Fruit fly (Drosophila melanogaster) whole organism, embryonic: Measurements from ENCODE around the gene CG7601.
A peak's percentile ranks its signal among the peaks of the same experiment; 100 is the strongest.

ENCODE experiments used
- Ada2b ChIP-seq: fragments of 200-800 bp; sonication (Bioruptor generic); IDR thresholded peaks from 2 replicates; pipeline ENCODE4 v1.3.6; 2022; ENCODE audit warnings: missing biosample characterization, missing genetic modification characterization
- Atf3 ChIP-seq: fragments of 200-800 bp; sonication (Bioruptor generic); optimal IDR thresholded peaks from 3 replicates; lab custom pipeline; 2016; ENCODE audit warnings: missing biosample characterization, missing genetic modification characterization
- CG10267 ChIP-seq: fragments of 200-800 bp; sonication (Bioruptor generic); optimal IDR thresholded peaks from 2 replicates; lab custom pipeline; 2018; ENCODE audit warnings: missing biosample characterization, mild to moderate bottlenecking, missing genetic modification characterization, moderate library complexity
- CG10462 ChIP-seq: fragments of 200-800 bp; sonication (Bioruptor generic); optimal IDR thresholded peaks from 2 replicates; lab custom pipeline; 2016; ENCODE audit warnings: missing biosample characterization, missing genetic modification characterization
- CG10979 ChIP-seq: fragments of 200-800 bp; sonication (Bioruptor generic); optimal IDR thresholded peaks from 2 replicates; lab custom pipeline; 2018; ENCODE audit warnings: missing biosample characterization, mild to moderate bottlenecking, missing genetic modification characterization, moderate library complexity
- CG12659 ChIP-seq: fragments of 200-800 bp; sonication (Bioruptor generic); optimal IDR thresholded peaks from 3 replicates; lab custom pipeline; 2017; ENCODE audit warnings: mild to moderate bottlenecking, missing biosample characterization, missing genetic modification reagents, missing genetic modification characterization
- CG15696 ChIP-seq: fragments of 200-800 bp; sonication (Bioruptor generic); optimal IDR thresholded peaks from 2 replicates; lab custom pipeline; 2019; ENCODE audit warnings: missing biosample characterization, mild to moderate bottlenecking, missing genetic modification characterization, moderate library complexity
- CG1602 ChIP-seq: fragments of 200-800 bp; sonication (Bioruptor generic); optimal IDR thresholded peaks from 3 replicates; lab custom pipeline; 2016; ENCODE audit warnings: missing biosample characterization, missing genetic modification characterization
- CG1603 ChIP-seq: fragments of 200-800 bp; sonication (Bioruptor generic); optimal IDR thresholded peaks from 2 replicates; lab custom pipeline; 2019; ENCODE audit warnings: missing biosample characterization, mild to moderate bottlenecking, missing genetic modification characterization, moderate library complexity
- CG16813 ChIP-seq: fragments of 200-800 bp; sonication (Bioruptor generic); IDR thresholded peaks from 3 replicates; pipeline ENCODE4 v1.3.6; 2022; ENCODE audit warnings: missing biosample characterization, missing genetic modification characterization; ENCODE audit not compliant: partially characterized antibody
- CG17361 ChIP-seq: fragments of 200-800 bp; sonication (Bioruptor generic); IDR thresholded peaks from 3 replicates; pipeline ENCODE4 v1.3.6; 2022; ENCODE audit warnings: missing biosample characterization, missing genetic modification characterization
- CG18262 ChIP-seq: fragments of 200-800 bp; optimal IDR thresholded peaks from 3 replicates; lab custom pipeline; 2019; ENCODE audit warnings: missing biosample characterization, mild to moderate bottlenecking, missing genetic modification characterization, moderate library complexity
- CG34422 ChIP-seq: fragments of 200-800 bp; sonication (Bioruptor generic); IDR thresholded peaks from 3 replicates; pipeline ENCODE4 v1.3.6; 2022; ENCODE audit warnings: missing biosample characterization, missing genetic modification characterization
- CG4360 ChIP-seq: fragments of 200-800 bp; sonication (Bioruptor generic); IDR thresholded peaks from 2 replicates; pipeline ENCODE4 v1.3.6; 2022; ENCODE audit warnings: missing biosample characterization, missing genetic modification characterization
- CG4404 ChIP-seq: fragments of 200-800 bp; sonication (Bioruptor generic); IDR thresholded peaks from 2 replicates; pipeline ENCODE4 v1.3.6; 2022; ENCODE audit warnings: missing biosample characterization, missing genetic modification characterization
- CG4617 ChIP-seq: fragments of 200-800 bp; sonication (Bioruptor generic); optimal IDR thresholded peaks from 3 replicates; lab custom pipeline; 2016; ENCODE audit warnings: missing biosample characterization, missing genetic modification characterization, borderline replicate concordance
- CG6272 ChIP-seq: fragments of 200-800 bp; sonication (Bioruptor generic); IDR thresholded peaks from 2 replicates; pipeline ENCODE4 v1.3.6; 2022; ENCODE audit warnings: missing biosample characterization, missing genetic modification characterization
- CG6689 ChIP-seq: fragments of 200-800 bp; sonication (Bioruptor generic); IDR thresholded peaks from 2 replicates; pipeline ENCODE4 v1.3.6; 2022; ENCODE audit warnings: missing biosample characterization, missing genetic modification characterization
- CG7357 ChIP-seq: fragments of 200-800 bp; sonication (Bioruptor generic); IDR thresholded peaks from 3 replicates; pipeline ENCODE4 v1.3.6; 2022; ENCODE audit warnings: missing biosample characterization, missing genetic modification characterization
- CG7745 ChIP-seq: fragments of 200-800 bp; sonication (Bioruptor generic); optimal IDR thresholded peaks from 2 replicates; lab custom pipeline; 2018; ENCODE audit warnings: missing biosample characterization, mild to moderate bottlenecking, missing genetic modification characterization, moderate library complexity
- CG7987 ChIP-seq: fragments of 200-800 bp; sonication (Bioruptor generic); optimal IDR thresholded peaks from 2 replicates; lab custom pipeline; 2018; ENCODE audit warnings: missing biosample characterization, mild to moderate bottlenecking, missing genetic modification characterization, moderate library complexity
- CG8944 ChIP-seq: fragments of 200-800 bp; sonication (Bioruptor generic); optimal IDR thresholded peaks from 3 replicates; lab custom pipeline; 2016; ENCODE audit warnings: missing biosample characterization, missing genetic modification characterization
- CG9437 ChIP-seq: fragments of 200-800 bp; sonication (Bioruptor generic); optimal IDR thresholded peaks from 2 replicates; lab custom pipeline; 2018; ENCODE audit warnings: missing biosample characterization, mild to moderate bottlenecking, missing genetic modification characterization
- CG9727 ChIP-seq: fragments of 200-800 bp; sonication (Bioruptor generic); optimal IDR thresholded peaks from 3 replicates; lab custom pipeline; 2017; ENCODE audit warnings: missing biosample characterization, mild to moderate bottlenecking, missing genetic modification characterization
- CoRest ChIP-seq: fragments of 200-800 bp; sonication (Bioruptor generic); optimal IDR thresholded peaks from 3 replicates; lab custom pipeline; 2018; ENCODE audit warnings: missing biosample characterization, mild to moderate bottlenecking, missing genetic modification characterization, moderate library complexity
- Dek ChIP-seq: fragments of 200-800 bp; sonication (Bioruptor generic); optimal IDR thresholded peaks from 3 replicates; lab custom pipeline; 2019; ENCODE audit warnings: missing biosample characterization, mild to moderate bottlenecking, missing genetic modification characterization, moderate library complexity
- HHEX ChIP-seq: fragments of 200-800 bp; sonication (Bioruptor generic); optimal IDR thresholded peaks from 3 replicates; lab custom pipeline; 2017; ENCODE audit warnings: missing biosample characterization, mild to moderate bottlenecking, missing genetic modification characterization, missing genetic modification reagents
- Meics ChIP-seq: fragments of 200-800 bp; sonication (Bioruptor generic); optimal IDR thresholded peaks from 2 replicates; lab custom pipeline; 2017; ENCODE audit warnings: missing biosample characterization, mild to moderate bottlenecking, missing genetic modification characterization
- Ssrp ChIP-seq: fragments of 200-800 bp; sonication (Bioruptor generic); optimal IDR thresholded peaks from 2 replicates; lab custom pipeline; 2018; ENCODE audit warnings: missing biosample characterization, mild to moderate bottlenecking, missing genetic modification characterization, moderate library complexity
- Xrp1 ChIP-seq: fragments of 200-800 bp; sonication (Bioruptor generic); IDR thresholded peaks from 2 replicates; pipeline ENCODE4 v1.3.6; 2022; ENCODE audit warnings: missing biosample characterization, missing genetic modification characterization
- abd-A ChIP-seq: fragments of 200-800 bp; sonication (Bioruptor generic); optimal IDR thresholded peaks from 3 replicates; lab custom pipeline; 2019; ENCODE audit warnings: missing biosample characterization, mild to moderate bottlenecking, missing genetic modification characterization, moderate library complexity
- ac ChIP-seq: fragments of 200-800 bp; sonication (Bioruptor generic); optimal IDR thresholded peaks from 3 replicates; lab custom pipeline; 2017; ENCODE audit warnings: missing biosample characterization, mild to moderate bottlenecking, missing genetic modification characterization
- ci ChIP-seq: fragments of 200-800 bp; sonication (Bioruptor generic); IDR thresholded peaks from 3 replicates; pipeline ENCODE4 v1.3.6; 2022; ENCODE audit warnings: missing biosample characterization, missing genetic modification characterization
- da ChIP-seq: fragments of 200-800 bp; sonication (Bioruptor generic); optimal IDR thresholded peaks from 2 replicates; lab custom pipeline; 2016; ENCODE audit warnings: missing biosample characterization, missing genetic modification characterization
- ems ChIP-seq: fragments of 200-800 bp; sonication (Bioruptor generic); optimal IDR thresholded peaks from 3 replicates; lab custom pipeline; 2016; ENCODE audit warnings: missing biosample characterization, missing genetic modification characterization
- eve ChIP-seq, 2 experiments: fragments of >200 bp; optimal IDR thresholded peaks; 2 replicates each; lab custom pipeline; 2017; ENCODE audit warnings: missing biosample characterization in 2 of 2, missing genetic modification characterization in 2 of 2
- gsb-n ChIP-seq: fragments of 200-800 bp; sonication (Bioruptor generic); optimal IDR thresholded peaks from 3 replicates; lab custom pipeline; 2018; ENCODE audit warnings: missing biosample characterization, mild to moderate bottlenecking, missing genetic modification characterization
- jing ChIP-seq: fragments of 200-800 bp; sonication (Bioruptor generic); optimal IDR thresholded peaks from 2 replicates; lab custom pipeline; 2018; ENCODE audit warnings: missing biosample characterization, mild to moderate bottlenecking, missing genetic modification characterization
- jumu ChIP-seq: fragments of 200-800 bp; sonication (Bioruptor generic); optimal IDR thresholded peaks from 3 replicates; lab custom pipeline; 2016; ENCODE audit warnings: missing biosample characterization, missing genetic modification characterization
- knrl ChIP-seq: fragments of 200-800 bp; sonication (Bioruptor generic); IDR thresholded peaks from 3 replicates; pipeline ENCODE4 v1.3.6; 2022; ENCODE audit warnings: missing biosample characterization, missing genetic modification characterization; ENCODE audit not compliant: partially characterized antibody
- lmd ChIP-seq: fragments of 200-800 bp; sonication (Bioruptor generic); IDR thresholded peaks from 2 replicates; pipeline ENCODE4 v1.3.6; 2022; ENCODE audit warnings: missing biosample characterization, missing genetic modification characterization
- nmo ChIP-seq: fragments of 200-800 bp; sonication (Bioruptor generic); optimal IDR thresholded peaks from 2 replicates; lab custom pipeline; 2018; ENCODE audit warnings: missing biosample characterization, mild to moderate bottlenecking, missing genetic modification characterization, moderate library complexity
- pita ChIP-seq: fragments of 200-800 bp; sonication (Bioruptor generic); optimal IDR thresholded peaks from 2 replicates; lab custom pipeline; 2017; ENCODE audit warnings: missing biosample characterization, mild to moderate bottlenecking, missing genetic modification characterization
- psq ChIP-seq: fragments of 200-800 bp; sonication (Bioruptor generic); optimal IDR thresholded peaks from 2 replicates; lab custom pipeline; 2017; ENCODE audit warnings: missing biosample characterization, missing genetic modification characterization
- sd ChIP-seq: fragments of 200-800 bp; sonication (Bioruptor generic); optimal IDR thresholded peaks from 3 replicates; lab custom pipeline; 2018; ENCODE audit warnings: missing biosample characterization, mild to moderate bottlenecking, missing genetic modification characterization, moderate library complexity
- sens ChIP-seq: fragments of 200-800 bp; sonication (Bioruptor generic); peaks from one replicate; lab custom pipeline; 2016; ENCODE audit warnings: missing biosample characterization, missing genetic modification characterization
- slbo ChIP-seq: fragments of 200-800 bp; sonication (Bioruptor generic); IDR thresholded peaks from 2 replicates; pipeline ENCODE4 v1.3.6; 2022; ENCODE audit warnings: missing biosample characterization, missing genetic modification characterization
- sob ChIP-seq: fragments of 200-800 bp; sonication (Bioruptor generic); IDR thresholded peaks from 2 replicates; pipeline ENCODE4 v1.3.6; 2022; ENCODE audit warnings: missing biosample characterization, missing genetic modification characterization
- trem ChIP-seq: fragments of 200-800 bp; optimal IDR thresholded peaks from 3 replicates; lab custom pipeline; 2019; ENCODE audit warnings: missing biosample characterization, mild to moderate bottlenecking, missing genetic modification characterization, moderate library complexity
- tx ChIP-seq: fragments of 200-800 bp; sonication (Bioruptor generic); optimal IDR thresholded peaks from 2 replicates; lab custom pipeline; 2016; ENCODE audit warnings: missing biosample characterization, missing genetic modification characterization
- wor ChIP-seq: fragments of 200-800 bp; sonication (Bioruptor generic); IDR thresholded peaks from 2 replicates; pipeline ENCODE4 v1.3.6; 2022; ENCODE audit warnings: missing biosample characterization, missing genetic modification characterization

CG7601 gene

dm6 chr3R:29696359-29696758 lies 40.2 kb downstream of the CG7601 start:
- TF ChIP-seq Dek (tag; lab: Kevin White, UChicago) (no peak), jumu (GFP tag; lab: Kevin White, UChicago) (no peak), CG17361 (0 out of 3 replicates have a peak, but pooled peaks have one; percentile 13), CG16813 (no peak), CG6689 (GFP tag; lab: Robert Waterston, UW) (0 out of 2 replicates have a peak, but pooled peaks have one; percentile 20), Ada2b (0 out of 2 replicates have a peak, but pooled peaks have one; percentile 7), Xrp1 (peak; percentile 60; the same call in 1 of the 2 replicates), CG18262 (tag; lab: Kevin White, UChicago) (peak; percentile 38), CG10267 (tag; lab: Kevin White, UChicago) (peak; percentile 42), gsb-n (tag; lab: Kevin White, UChicago) (peak; percentile 14), da (GFP tag; lab: Kevin White, UChicago) (no peak), trem (tag; lab: Kevin White, UChicago) (peak; percentile 27), CG15696 (tag; lab: Kevin White, UChicago) (peak; percentile 58), knrl (GFP tag; lab: Robert Waterston, UW) (no peak), CG6272 (GFP tag; lab: Robert Waterston, UW) (no peak), CG12659 (GFP tag; lab: Kevin White, UChicago) (no peak), Atf3 (GFP tag; lab: Kevin White, UChicago) (peak; percentile 10), CG8944 (GFP tag; lab: Kevin White, UChicago) (no peak), nmo (GFP tag; lab: Kevin White, UChicago) (peak; percentile 14), CG7357 (GFP tag; lab: Robert Waterston, UW) (no peak), CG4360 (GFP tag; lab: Robert Waterston, UW) (0 out of 2 replicates have a peak, but pooled peaks have one; percentile 15), CoRest (tag; lab: Kevin White, UChicago) (no peak), CG10462 (no peak), HHEX (GFP tag; lab: Kevin White, UChicago) (no peak), Meics (no peak), eve (GFP tag; optimal IDR thresholded peaks at IDR 0.05; lab: Kevin White, UChicago) (no peak), sens (peak; percentile 89), Ssrp (tag; lab: Kevin White, UChicago) (peak; percentile 42), CG1603 (peak; percentile 63), CG34422 (GFP tag; lab: Robert Waterston, UW) (0 out of 3 replicates have a peak, but pooled peaks have one; percentile 11), CG10979 (tag; lab: Kevin White, UChicago) (peak; percentile 65), CG7987 (GFP tag; lab: Kevin White, UChicago) (no peak), lmd (GFP tag; lab: Robert Waterston, UW) (peak; percentile 19; the same call in 1 of the 2 replicates), pita (no peak), tx (GFP tag; lab: Kevin White, UChicago) (no peak), ci (0 out of 3 replicates have a peak, but pooled peaks have one; percentile 24), CG1602 (peak; percentile 18), ac (peak; percentile 16), ems (GFP tag; lab: Kevin White, UChicago) (no peak), CG9437 (no peak), slbo (GFP tag; lab: Robert Waterston, UW) (no peak), wor (no peak), CG7745 (no peak), sd (tag; lab: Kevin White, UChicago) (no peak), CG4617 (GFP tag; lab: Kevin White, UChicago) (no peak), CG4404 (GFP tag; lab: Robert Waterston, UW) (peak; percentile 67), abd-A (no peak), psq (GFP tag; lab: Kevin White, UChicago) (no peak), sob (GFP tag; lab: Robert Waterston, UW) (peak; percentile 9; the same call in 1 of the 2 replicates), jing (GFP tag; lab: Kevin White, UChicago) (no peak), CG9727 (GFP tag; lab: Kevin White, UChicago) (peak; percentile 59)
